Fruit fly (Drosophila melanogaster): ENCODE data around the gene CG6118.

DNA sequence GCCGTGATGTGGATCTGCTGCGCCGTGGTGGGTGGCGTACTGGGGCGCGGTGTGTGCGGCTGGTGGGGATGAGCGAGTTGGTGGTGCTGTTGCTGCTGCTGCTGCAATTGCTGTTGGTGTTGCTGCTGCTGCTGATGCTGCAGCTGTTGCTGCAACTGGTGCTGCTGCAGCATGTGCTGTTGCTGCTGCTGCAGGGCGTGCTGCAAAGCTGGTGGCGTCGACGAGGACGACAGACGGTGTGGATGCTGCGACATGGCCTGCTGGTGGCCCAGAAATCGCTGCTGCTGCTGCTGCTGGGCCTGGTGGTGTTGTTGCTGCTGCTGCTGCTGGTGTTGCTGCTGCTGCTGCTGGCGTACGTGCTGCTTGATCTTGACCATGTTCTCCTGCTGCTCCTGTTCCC lies 10.4 kb downstream of the CG6118 start:
- TF ChIP-seq CG17359 (tag; optimal IDR thresholded peaks at IDR 0.05) (no peak), psq (GFP tag; optimal IDR thresholded peaks at IDR 0.05) (no peak), insv (GFP tag; optimal IDR thresholded peaks at IDR 0.05) (no peak), h (optimal IDR thresholded peaks at IDR 0.05) (no peak), tll (GFP tag; optimal IDR thresholded peaks at IDR 0.05) (no peak), CG8478 (optimal IDR thresholded peaks at IDR 0.05) (no peak), bbx (GFP tag; IDR thresholded peaks at IDR 0.05; ENCODE audit: partially characterized antibody) (no peak), Hey (tag; optimal IDR thresholded peaks at IDR 0.05) (no peak), CG6854 (GFP tag; optimal IDR thresholded peaks at IDR 0.05) (no peak), Ets97D (GFP tag; optimal IDR thresholded peaks at IDR 0.05) (no peak), CG15514 (GFP tag; optimal IDR thresholded peaks at IDR 0.05) (no peak), HLH4C (GFP tag; IDR thresholded peaks at IDR 0.05; ENCODE audit: partially characterized antibody) (no peak), CG11504 (tag; optimal IDR thresholded peaks at IDR 0.05) (no peak)

Measured in whole organism, embryonic.